Fruit fly (Drosophila melanogaster): ENCODE measurements around the gene CG4440.

DNA sequence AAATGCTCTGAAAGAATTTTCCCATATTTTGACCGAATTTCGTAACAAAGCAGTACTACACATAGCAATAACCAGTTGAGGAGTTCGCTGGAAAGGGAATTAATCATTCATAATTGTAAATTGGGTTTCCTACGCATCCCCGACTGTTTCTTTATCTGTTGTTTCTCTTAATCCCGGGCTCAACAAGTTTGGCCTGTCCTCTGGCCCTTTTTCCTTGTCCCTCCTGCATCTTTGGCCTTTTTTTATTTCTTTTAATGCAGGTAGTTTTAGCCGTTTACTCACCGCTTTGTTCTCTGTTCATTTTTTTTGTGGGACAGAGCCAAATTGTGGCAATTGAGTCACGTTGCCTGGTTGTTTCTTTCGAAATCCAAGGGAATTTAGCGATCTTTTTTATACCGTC lies 24.0 kb downstream of the CG4440 start:
- no peak for TF ChIP-seq CG34367 (tag; optimal IDR thresholded peaks at IDR 0.05)
- no peak for TF ChIP-seq CG13204 (GFP tag; optimal IDR thresholded peaks at IDR 0.05)
- TF ChIP-seq D1 (tag; optimal IDR thresholded peaks at IDR 0.05), result no peak
- no peak for TF ChIP-seq fd96Ca (GFP tag; IDR thresholded peaks at IDR 0.05)
- TF ChIP-seq CG8301 (tag; optimal IDR thresholded peaks at IDR 0.05), result no peak
- TF ChIP-seq CG4496 (GFP tag; IDR thresholded peaks at IDR 0.05), result no peak
- no peak for TF ChIP-seq gl (tag; optimal IDR thresholded peaks at IDR 0.05)
- no peak for TF ChIP-seq Pif1B (GFP tag; optimal IDR thresholded peaks at IDR 0.05)
- no peak for TF ChIP-seq CG32121 (GFP tag; IDR thresholded peaks at IDR 0.05)
- TF ChIP-seq Snoo (tag; optimal IDR thresholded peaks at IDR 0.05), result no peak
- no peak for TF ChIP-seq Pif1A (GFP tag; optimal IDR thresholded peaks at IDR 0.05)
- no peak for TF ChIP-seq CG10348 (GFP tag; IDR thresholded peaks at IDR 0.05)
- TF ChIP-seq rn (GFP tag; IDR thresholded peaks at IDR 0.05), result no peak
